Worm (Caenorhabditis elegans) whole organism, mixed stage, embryonic: ENCODE data around the gene W01A11.1.

Source experiments
- M03D4.4 ChIP-seq: sonication (generic microtip); optimal IDR thresholded peaks from 2 replicates; lab custom pipeline; 2017; ENCODE audit warnings: mild to moderate bottlenecking, missing genetic modification characterization, missing compliant biosample characterization
- bed-3 ChIP-seq: fragments of 200-800 bp; sonication (Bioruptor generic); optimal IDR thresholded peaks from 3 replicates; lab custom pipeline; 2018; ENCODE audit warnings: mild to moderate bottlenecking, missing genetic modification characterization, moderate library complexity, missing compliant biosample characterization
- blmp-1 ChIP-seq: fragments of 150-350 bp; optimal IDR thresholded peaks from 2 replicates; lab custom pipeline; 2014; ENCODE audit warnings: missing biosample characterization, missing genetic modification characterization
- ceh-39 ChIP-seq: fragments of 150-350 bp; optimal IDR thresholded peaks from 2 replicates; lab custom pipeline; 2014; ENCODE audit warnings: missing biosample characterization, missing genetic modification characterization
- ceh-43 ChIP-seq: fragments of 200-800 bp; sonication (Bioruptor generic); optimal IDR thresholded peaks from 2 replicates; lab custom pipeline; 2018; ENCODE audit warnings: mild to moderate bottlenecking, missing genetic modification characterization, moderate library complexity, missing compliant biosample characterization
- ceh-83 ChIP-seq: fragments of 200-800 bp; sonication (Bioruptor generic); optimal IDR thresholded peaks from 2 replicates; lab custom pipeline; 2018; ENCODE audit warnings: mild to moderate bottlenecking, missing genetic modification characterization, missing compliant biosample characterization
- ces-1 ChIP-seq: fragments of 150-350 bp; optimal IDR thresholded peaks from 2 replicates; lab custom pipeline; 2014; ENCODE audit warnings: missing biosample characterization, missing genetic modification reagents, missing genetic modification characterization
- cnd-1 ChIP-seq: fragments of 200-800 bp; sonication (Bioruptor generic); optimal IDR thresholded peaks from 2 replicates; lab custom pipeline; 2018; ENCODE audit warnings: mild to moderate bottlenecking, missing genetic modification characterization, missing compliant biosample characterization
- drap-1 ChIP-seq: fragments of 200-800 bp; sonication (Bioruptor generic); optimal IDR thresholded peaks from 3 replicates; lab custom pipeline; 2018; ENCODE audit warnings: mild to moderate bottlenecking, missing genetic modification characterization, missing compliant biosample characterization
- elt-1 ChIP-seq: sonication (generic microtip); optimal IDR thresholded peaks from 2 replicates; lab custom pipeline; 2017; ENCODE audit warnings: missing genetic modification characterization, mild to moderate bottlenecking, missing compliant biosample characterization, antibody characterized with exemption, moderate library complexity, borderline replicate concordance; ENCODE audit not compliant: insufficient read depth
- flh-1 ChIP-seq: fragments of 200-800 bp; sonication (Bioruptor generic); optimal IDR thresholded peaks from 2 replicates; lab custom pipeline; 2018; ENCODE audit warnings: mild to moderate bottlenecking, missing genetic modification characterization, moderate library complexity, missing compliant biosample characterization
- ham-2 ChIP-seq: fragments of 200-800 bp; sonication (Bioruptor generic); optimal IDR thresholded peaks from 2 replicates; lab custom pipeline; 2018; ENCODE audit warnings: mild to moderate bottlenecking, missing genetic modification characterization, missing compliant biosample characterization
- hlh-1 ChIP-seq: fragments of 150-350 bp; optimal IDR thresholded peaks from 2 replicates; lab custom pipeline; 2014; ENCODE audit warnings: missing biosample characterization, missing genetic modification reagents, missing genetic modification characterization
- lin-13 ChIP-seq: fragments of 150-350 bp; optimal IDR thresholded peaks from 2 replicates; lab custom pipeline; 2014; ENCODE audit warnings: missing biosample characterization, missing genetic modification characterization
- lin-32 ChIP-seq: fragments of 200-800 bp; sonication (Bioruptor generic); optimal IDR thresholded peaks from 2 replicates; lab custom pipeline; 2018; ENCODE audit warnings: mild to moderate bottlenecking, missing genetic modification characterization, missing compliant biosample characterization
- lsy-2 ChIP-seq: fragments of 150-350 bp; optimal IDR thresholded peaks from 2 replicates; lab custom pipeline; 2014; ENCODE audit warnings: missing biosample characterization, missing genetic modification characterization
- mab-5 ChIP-seq: fragments of 150-350 bp; optimal IDR thresholded peaks from 2 replicates; lab custom pipeline; 2014; ENCODE audit warnings: missing biosample characterization, missing genetic modification characterization
- mep-1 ChIP-seq: fragments of 150-350 bp; optimal IDR thresholded peaks from 2 replicates; lab custom pipeline; 2017; ENCODE audit warnings: missing biosample characterization, missing genetic modification reagents, missing genetic modification characterization, inconsistent platforms
- mls-2 ChIP-seq: sonication (generic microtip); optimal IDR thresholded peaks from 2 replicates; lab custom pipeline; 2016; ENCODE audit warnings: mild to moderate bottlenecking, missing genetic modification characterization, moderate library complexity, missing compliant biosample characterization
- nhr-12 ChIP-seq: fragments of 150-350 bp; optimal IDR thresholded peaks from 2 replicates; lab custom pipeline; 2014; ENCODE audit warnings: missing biosample characterization, missing genetic modification characterization
- nhr-237 ChIP-seq: fragments of 150-350 bp; optimal IDR thresholded peaks from 2 replicates; lab custom pipeline; 2014; ENCODE audit warnings: missing biosample characterization, missing genetic modification characterization
- nhr-28 ChIP-seq: fragments of 150-350 bp; optimal IDR thresholded peaks from 2 replicates; lab custom pipeline; 2014; ENCODE audit warnings: missing biosample characterization, missing genetic modification characterization
- nhr-76 ChIP-seq: sonication (generic microtip); optimal IDR thresholded peaks from 2 replicates; lab custom pipeline; 2017; ENCODE audit warnings: missing biosample characterization, missing genetic modification characterization
- pha-4 ChIP-seq: fragments of 150-350 bp; optimal IDR thresholded peaks from 2 replicates; lab custom pipeline; 2018; ENCODE audit warnings: missing biosample characterization, missing genetic modification reagents, missing genetic modification characterization
- sptf-1 ChIP-seq: sonication (generic microtip); optimal IDR thresholded peaks from 2 replicates; lab custom pipeline; 2017; ENCODE audit warnings: mild to moderate bottlenecking, missing genetic modification characterization, moderate library complexity, missing compliant biosample characterization
- tbx-8 ChIP-seq: fragments of 200-800 bp; sonication (Bioruptor generic); optimal IDR thresholded peaks from 2 replicates; lab custom pipeline; 2018; ENCODE audit warnings: mild to moderate bottlenecking, missing genetic modification characterization, moderate library complexity, missing compliant biosample characterization
- unc-120 ChIP-seq: sonication (generic microtip); optimal IDR thresholded peaks from 2 replicates; lab custom pipeline; 2017; ENCODE audit warnings: missing genetic modification characterization, missing compliant biosample characterization; ENCODE audit not compliant: poor library complexity, severe bottlenecking
- unc-39 ChIP-seq: fragments of 150-350 bp; optimal IDR thresholded peaks from 2 replicates; lab custom pipeline; 2014; ENCODE audit warnings: missing biosample characterization, missing genetic modification characterization
- unc-62 ChIP-seq: fragments of 150-350 bp; optimal IDR thresholded peaks from 2 replicates; lab custom pipeline; 2014; ENCODE audit warnings: missing biosample characterization, missing genetic modification reagents, missing genetic modification characterization
- zip-8 ChIP-seq: fragments of 150-350 bp; optimal IDR thresholded peaks from 2 replicates; lab custom pipeline; 2014; ENCODE audit warnings: missing biosample characterization, missing genetic modification characterization
- ztf-11 ChIP-seq: fragments of 150-350 bp; optimal IDR thresholded peaks from 2 replicates; lab custom pipeline; 2014; ENCODE audit warnings: missing biosample characterization, missing genetic modification characterization

W01A11.1 gene

DNA sequence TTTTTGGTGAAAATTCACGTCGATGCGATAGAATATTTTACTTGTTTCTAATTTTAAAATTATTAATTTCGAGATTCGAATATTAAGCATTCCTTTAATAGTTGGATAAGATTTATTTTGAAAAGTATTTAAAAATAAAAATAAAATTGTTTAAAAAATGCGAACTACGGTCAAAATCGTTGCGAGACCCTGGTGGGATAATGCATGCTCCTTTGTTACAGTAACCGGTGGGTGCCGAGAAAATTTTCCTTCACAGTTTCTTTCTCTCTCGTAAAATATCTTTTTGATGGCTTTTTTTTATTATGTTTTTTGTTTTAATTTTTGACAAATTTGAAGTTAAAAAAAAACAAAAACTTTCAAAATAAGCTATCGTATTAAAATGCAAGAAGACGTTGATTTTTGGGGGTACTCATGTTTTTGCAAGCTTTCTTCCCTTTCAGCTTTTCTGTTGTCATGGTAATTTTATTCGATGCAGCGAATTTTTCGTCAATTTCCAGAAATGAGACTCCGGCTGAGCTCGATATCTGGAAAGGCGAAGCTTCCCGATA lies 2.3 kb upstream of the W01A11.1 start, which contains the start of gene dgtr-1:
TSS of gene dgtr-1 (plus strand) at position 498 of the 548 bp plus-strand sequence.
- TF ChIP-seq lin-13 (tag; lab: Kevin White, UChicago) = no peak
- TF ChIP-seq pha-4 (tag; lab: Kevin White, UChicago) = no peak
- TF ChIP-seq mep-1 (tag; lab: Kevin White, UChicago) = no peak
- TF ChIP-seq nhr-28 (tag; lab: Kevin White, UChicago) = no peak
- no peak for TF ChIP-seq bed-3 (GFP tag; lab: Kevin White, UChicago)
- TF ChIP-seq ceh-39 = no peak
- no peak for TF ChIP-seq unc-62 (GFP tag; lab: Kevin White, UChicago)
- no peak for TF ChIP-seq mls-2 (tag; lab: Kevin White, UChicago)
- no peak for TF ChIP-seq M03D4.4
- TF ChIP-seq ceh-83 = no peak
- TF ChIP-seq ceh-43 (GFP tag; lab: Kevin White, UChicago) = no peak
- TF ChIP-seq hlh-1 = no peak
- no peak for TF ChIP-seq lin-32
- TF ChIP-seq nhr-237 (tag; lab: Kevin White, UChicago) = no peak
- no peak for TF ChIP-seq lsy-2 (tag; lab: Kevin White, UChicago)
- no peak for TF ChIP-seq unc-39
- TF ChIP-seq ztf-11 = no peak
- no peak for TF ChIP-seq zip-8
- no peak for TF ChIP-seq unc-120 (tag; lab: Kevin White, UChicago)

DNA sequence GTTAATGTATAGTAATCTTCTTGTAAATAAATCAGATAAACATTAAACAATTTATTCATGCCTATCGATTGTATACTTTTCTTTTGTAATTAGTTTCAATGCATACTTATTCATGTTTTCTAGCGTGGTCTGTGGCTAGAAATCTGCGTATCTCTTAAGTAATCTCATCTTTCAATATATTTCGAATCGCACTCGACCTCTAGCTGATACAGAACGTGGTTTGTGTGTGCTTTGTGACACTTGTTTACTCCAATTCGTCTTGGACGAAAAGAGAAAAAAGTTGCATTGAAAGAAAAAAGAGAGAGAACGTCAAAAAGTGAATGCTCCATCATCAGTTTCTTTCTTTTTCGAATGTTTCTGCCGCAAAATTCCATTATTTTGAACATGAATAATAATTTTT lies 583 bp upstream of the W01A11.1 start:
- TF ChIP-seq ham-2 (GFP tag; lab: Kevin White, UChicago) (no peak), sptf-1 (no peak), mls-2 (tag; lab: Kevin White, UChicago) (no peak), ceh-43 (GFP tag; lab: Kevin White, UChicago) (no peak), mab-5 (tag; lab: Kevin White, UChicago) (no peak), lin-13 (tag; lab: Kevin White, UChicago) (no peak), unc-62 (GFP tag; lab: Kevin White, UChicago) (no peak), nhr-76 (tag; lab: Kevin White, UChicago) (no peak), tbx-8 (GFP tag; lab: Kevin White, UChicago) (no peak), zip-8 (no peak), hlh-1 (no peak), lin-32 (no peak), nhr-12 (no peak), bed-3 (GFP tag; lab: Kevin White, UChicago) (no peak), unc-39 (no peak), blmp-1 (tag; lab: Kevin White, UChicago) (no peak)

DNA sequence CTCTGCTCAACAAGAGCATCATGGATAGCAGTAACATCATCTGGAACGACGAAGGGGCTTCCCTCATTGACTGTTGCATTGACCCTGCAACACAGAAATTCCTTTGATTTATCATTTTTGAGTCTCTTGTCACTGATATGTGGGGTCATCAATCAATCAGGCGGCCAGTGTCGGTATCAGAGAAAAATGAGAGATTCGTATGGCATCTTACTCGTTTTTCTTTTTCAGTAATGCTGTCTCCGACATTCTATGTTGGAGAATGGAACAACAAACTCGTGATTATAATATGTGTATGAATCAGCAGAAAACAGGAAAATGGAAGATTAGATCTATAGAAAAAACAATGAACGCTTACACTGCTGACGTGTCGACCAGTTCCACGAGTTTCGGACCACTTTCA lies 4.1 kb downstream of the W01A11.1 start:
- no peak for TF ChIP-seq ceh-83
- no peak for TF ChIP-seq flh-1 (GFP tag; lab: Kevin White, UChicago)
- no peak for TF ChIP-seq drap-1
- TF ChIP-seq blmp-1 (tag; lab: Kevin White, UChicago) = no peak
- TF ChIP-seq ztf-11 = no peak
- no peak for TF ChIP-seq ces-1
- peak; percentile 9 for TF ChIP-seq unc-62 (GFP tag; lab: Kevin White, UChicago)
- no peak for TF ChIP-seq lin-32

- TF ChIP-seq mep-1 (tag; lab: Kevin White, UChicago) (no peak), cnd-1 (no peak), unc-39 (no peak), lin-13 (tag; lab: Kevin White, UChicago) (no peak), elt-1 (no peak), mab-5 (tag; lab: Kevin White, UChicago) (no peak)
Measured at ce11 chrV:6504131-6504827, 5.3 kb downstream of the W01A11.1 start, which contains the start of gene moc-2. Gene moc-2, minus strand, starts transcription at chrV:6504181.

- TF ChIP-seq ztf-11 = no peak
- TF ChIP-seq cnd-1 = no peak
- no peak for TF ChIP-seq unc-39
- TF ChIP-seq ceh-43 (GFP tag; lab: Kevin White, UChicago) = no peak
- no peak for TF ChIP-seq mep-1 (tag; lab: Kevin White, UChicago)
- no peak for TF ChIP-seq drap-1
- no peak for TF ChIP-seq tbx-8 (GFP tag; lab: Kevin White, UChicago)
- TF ChIP-seq hlh-1 = no peak
- TF ChIP-seq zip-8 = no peak
- TF ChIP-seq unc-62 (GFP tag; lab: Kevin White, UChicago) = no peak
Measured at ce11 chrV:6505339-6505811, 6.4 kb downstream of the W01A11.1 start, which contains the start of gene W01A11.7. Gene W01A11.7, minus strand, starts transcription at chrV:6505389.
